Worm (Caenorhabditis elegans): ENCODE measurements around the gene rbm-42.

rbm-42 gene

ce11 chrIII:5120593-5120992 lies 32.4 kb downstream of the rbm-42 start:
- TF ChIP-seq med-1 (GFP tag; optimal IDR thresholded peaks at IDR 0.05; ENCODE audit: insufficient read depth) (no peak), ztf-23 (GFP tag; IDR thresholded peaks at IDR 0.05) (no peak), flt-1 (GFP tag; IDR thresholded peaks at IDR 0.05) (no peak)

DNA sequence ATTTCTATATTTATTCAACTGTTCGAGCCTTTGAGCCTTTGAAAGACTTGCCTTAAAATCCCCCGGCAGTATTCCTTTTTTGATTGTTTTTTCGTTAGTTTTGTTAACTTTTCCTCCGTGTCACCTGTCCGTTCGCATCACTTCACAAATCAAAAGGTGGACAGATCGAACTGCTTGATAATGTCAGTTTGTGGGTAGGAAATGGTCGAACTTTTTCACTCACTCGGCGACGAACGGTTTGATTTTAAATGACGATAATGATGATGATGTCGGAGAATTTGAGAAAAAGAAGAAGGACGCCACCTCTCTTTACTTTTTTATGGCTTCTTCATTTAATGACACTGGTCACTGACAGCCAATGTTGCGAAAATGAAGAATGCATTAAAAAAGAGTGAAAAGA lies 34.0 kb downstream of the rbm-42 start:
- no peak for TF ChIP-seq flt-1 (GFP tag; IDR thresholded peaks at IDR 0.05)
- no peak for TF ChIP-seq klf-2 (GFP tag; conservative IDR thresholded peaks at IDR 0.05)
- no peak for TF ChIP-seq ztf-23 (GFP tag; IDR thresholded peaks at IDR 0.05)

- TF ChIP-seq ztf-29 (GFP tag; IDR thresholded peaks at IDR 0.05) (no peak), ztf-23 (GFP tag; IDR thresholded peaks at IDR 0.05) (no peak), T22C8.4 (GFP tag; IDR thresholded peaks at IDR 0.05) (no peak), med-1 (GFP tag; optimal IDR thresholded peaks at IDR 0.05; ENCODE audit: insufficient read depth) (no peak), cog-1 (tag; optimal IDR thresholded peaks at IDR 0.05) (no peak), flt-1 (GFP tag; IDR thresholded peaks at IDR 0.05) (no peak), tab-1 (GFP tag; IDR thresholded peaks at IDR 0.05) (no peak), ref-1 (GFP tag; conservative IDR thresholded peaks at IDR 0.05) (no peak), klf-2 (GFP tag; conservative IDR thresholded peaks at IDR 0.05) (no peak)
These were observed 40.0 kb downstream of the rbm-42 start for ce11 chrIII:5112998-5113397.

- TF ChIP-seq tab-1 (GFP tag; IDR thresholded peaks at IDR 0.05) (no peak), cog-1 (tag; optimal IDR thresholded peaks at IDR 0.05) (no peak), ztf-29 (GFP tag; IDR thresholded peaks at IDR 0.05) (no peak), flt-1 (GFP tag; IDR thresholded peaks at IDR 0.05) (no peak), ref-1 (GFP tag; conservative IDR thresholded peaks at IDR 0.05) (no peak), ztf-23 (GFP tag; IDR thresholded peaks at IDR 0.05) (no peak), klf-2 (GFP tag; conservative IDR thresholded peaks at IDR 0.05) (no peak), T22C8.4 (GFP tag; IDR thresholded peaks at IDR 0.05) (no peak), med-1 (GFP tag; optimal IDR thresholded peaks at IDR 0.05; ENCODE audit: insufficient read depth) (no peak)
These were observed 40.6 kb downstream of the rbm-42 start for ce11 chrIII:5112399-5112798.

DNA sequence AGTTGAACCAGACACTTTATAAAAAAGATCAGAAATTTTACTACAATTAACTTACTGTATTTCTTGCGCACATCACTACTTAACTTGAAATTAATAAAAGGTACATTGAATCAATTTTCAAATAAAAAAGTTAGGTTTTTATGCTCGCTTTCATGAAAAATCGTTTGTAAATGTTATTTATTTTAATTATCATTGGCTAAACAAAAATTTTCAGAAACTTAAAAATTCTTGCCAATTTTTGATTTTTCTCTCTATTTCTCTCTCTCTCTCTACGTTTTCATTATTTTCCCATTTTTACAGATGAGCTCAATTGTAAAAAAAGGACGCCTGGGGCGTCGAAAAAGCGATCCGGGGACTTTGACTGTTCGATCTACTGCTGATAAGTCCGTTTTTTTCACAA lies 43.6 kb downstream of the rbm-42 start, which contains the start of gene sax-2:
Gene sax-2 (plus strand): TSS at position 301 of the 400 bp plus-strand sequence.
- TF ChIP-seq klf-2 (GFP tag; conservative IDR thresholded peaks at IDR 0.05) (no peak), T22C8.4 (GFP tag; IDR thresholded peaks at IDR 0.05) (no peak), ztf-23 (GFP tag; IDR thresholded peaks at IDR 0.05) (no peak), flt-1 (GFP tag; IDR thresholded peaks at IDR 0.05) (no peak), ztf-29 (GFP tag; IDR thresholded peaks at IDR 0.05) (no peak), cog-1 (tag; optimal IDR thresholded peaks at IDR 0.05) (no peak), tab-1 (GFP tag; IDR thresholded peaks at IDR 0.05) (no peak), ref-1 (GFP tag; conservative IDR thresholded peaks at IDR 0.05) (no peak), med-1 (GFP tag; optimal IDR thresholded peaks at IDR 0.05; ENCODE audit: insufficient read depth) (no peak)

DNA sequence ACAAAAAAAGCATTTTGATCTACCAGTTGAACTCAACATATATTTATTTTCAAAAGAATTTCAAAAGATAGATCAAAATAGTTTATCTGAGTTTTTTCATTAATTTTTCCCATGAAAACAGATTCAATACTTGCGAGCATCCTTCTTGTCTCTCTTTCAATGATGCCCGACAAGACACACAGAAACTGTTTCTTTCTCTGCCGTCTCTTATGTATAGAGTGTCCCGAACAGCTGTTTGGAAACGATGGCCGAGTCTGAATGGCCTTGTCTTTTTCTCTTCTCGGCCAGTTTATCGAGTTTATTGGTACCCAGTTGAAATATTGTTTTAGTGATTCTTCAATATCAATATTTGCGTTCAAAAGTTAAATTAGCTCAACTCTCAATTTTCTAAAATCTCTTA lies 44.3 kb downstream of the rbm-42 start:
- TF ChIP-seq ztf-23 (GFP tag; IDR thresholded peaks at IDR 0.05): peak; percentile 57; the same call in 1 of the 2 replicates
- TF ChIP-seq T22C8.4 (GFP tag; IDR thresholded peaks at IDR 0.05): no peak

- no peak for TF ChIP-seq med-1 (GFP tag; optimal IDR thresholded peaks at IDR 0.05; ENCODE audit: insufficient read depth)
- TF ChIP-seq klf-2 (GFP tag; conservative IDR thresholded peaks at IDR 0.05): 0 out of 2 replicates have a peak, but pooled peaks have one; percentile 14
- no peak for TF ChIP-seq ztf-29 (GFP tag; IDR thresholded peaks at IDR 0.05)
- no peak for TF ChIP-seq tab-1 (GFP tag; IDR thresholded peaks at IDR 0.05)
- no peak for TF ChIP-seq ztf-23 (GFP tag; IDR thresholded peaks at IDR 0.05)
- no peak for TF ChIP-seq T22C8.4 (GFP tag; IDR thresholded peaks at IDR 0.05)
- no peak for TF ChIP-seq cog-1 (tag; optimal IDR thresholded peaks at IDR 0.05)
These were observed 45.1 kb downstream of the rbm-42 start for ce11 chrIII:5107959-5108358.

- TF ChIP-seq T22C8.4 (GFP tag; IDR thresholded peaks at IDR 0.05) (no peak), klf-2 (GFP tag; conservative IDR thresholded peaks at IDR 0.05) (no peak), ztf-29 (GFP tag; IDR thresholded peaks at IDR 0.05) (no peak), med-1 (GFP tag; optimal IDR thresholded peaks at IDR 0.05; ENCODE audit: insufficient read depth) (no peak), tab-1 (GFP tag; IDR thresholded peaks at IDR 0.05) (no peak), ztf-23 (GFP tag; IDR thresholded peaks at IDR 0.05) (no peak), ref-1 (GFP tag; conservative IDR thresholded peaks at IDR 0.05) (no peak), cog-1 (tag; optimal IDR thresholded peaks at IDR 0.05) (no peak), flt-1 (GFP tag; IDR thresholded peaks at IDR 0.05) (no peak)
These were observed 46.0 kb downstream of the rbm-42 start, which contains the start of gene dpy-17 for ce11 chrIII:5106893-5107471. TSS of gene dpy-17 (plus strand) at chrIII:5107330.

DNA sequence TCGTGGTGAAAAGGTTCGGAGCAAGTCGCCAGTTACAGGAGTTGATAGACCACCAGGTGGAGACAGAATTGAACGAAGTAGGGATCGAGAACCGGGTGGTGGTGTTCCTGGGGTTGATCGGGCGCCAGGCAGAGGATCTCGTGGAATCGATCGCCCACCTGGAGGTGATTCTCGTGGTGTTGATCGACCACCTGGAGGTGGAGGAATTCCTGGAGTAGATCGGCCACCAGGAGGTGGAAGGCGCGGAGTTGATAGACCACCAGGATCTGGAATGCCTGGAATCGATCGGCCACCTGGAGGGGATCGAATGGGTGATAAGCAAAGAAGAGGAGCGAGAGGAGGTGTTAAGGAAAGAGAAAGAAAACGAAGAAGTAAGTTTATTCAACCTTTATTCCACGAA lies 47.5 kb downstream of the rbm-42 start:
- no peak for TF ChIP-seq med-1 (GFP tag; optimal IDR thresholded peaks at IDR 0.05; ENCODE audit: insufficient read depth)
- no peak for TF ChIP-seq ztf-23 (GFP tag; IDR thresholded peaks at IDR 0.05)
- TF ChIP-seq tab-1 (GFP tag; IDR thresholded peaks at IDR 0.05): no peak
- no peak for TF ChIP-seq klf-2 (GFP tag; conservative IDR thresholded peaks at IDR 0.05)
- TF ChIP-seq flt-1 (GFP tag; IDR thresholded peaks at IDR 0.05): no peak
- TF ChIP-seq ref-1 (GFP tag; conservative IDR thresholded peaks at IDR 0.05): no peak
- TF ChIP-seq ztf-29 (GFP tag; IDR thresholded peaks at IDR 0.05): no peak
- TF ChIP-seq cog-1 (tag; optimal IDR thresholded peaks at IDR 0.05): no peak
- no peak for TF ChIP-seq T22C8.4 (GFP tag; IDR thresholded peaks at IDR 0.05)

DNA sequence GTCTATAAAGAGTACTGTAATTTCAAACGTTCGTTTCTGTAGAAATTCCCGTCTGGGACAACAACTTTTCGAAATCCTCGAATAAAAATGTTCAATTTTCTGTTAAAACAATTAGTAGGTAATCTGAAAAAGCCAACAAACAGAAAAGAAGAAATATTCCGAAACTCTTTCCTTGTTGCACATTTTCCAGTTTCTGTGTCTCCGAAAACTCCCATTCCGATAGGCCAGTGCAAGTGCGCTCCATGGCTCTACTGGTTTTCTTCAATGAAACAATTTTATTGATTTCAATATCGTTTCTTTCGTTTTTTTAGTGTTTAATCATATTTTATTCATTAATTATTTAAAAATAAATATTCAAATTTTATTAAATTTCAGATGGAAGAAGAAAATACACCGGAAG lies 50.4 kb downstream of the rbm-42 start, which contains the start of gene F54D8.6:
Gene F54D8.6 (plus strand): TSS at position 370 of the 400 bp plus-strand sequence.
- TF ChIP-seq cog-1 (tag; optimal IDR thresholded peaks at IDR 0.05): no peak
- no peak for TF ChIP-seq ref-1 (GFP tag; conservative IDR thresholded peaks at IDR 0.05)
- TF ChIP-seq klf-2 (GFP tag; conservative IDR thresholded peaks at IDR 0.05): no peak
- no peak for TF ChIP-seq tab-1 (GFP tag; IDR thresholded peaks at IDR 0.05)
- TF ChIP-seq ztf-29 (GFP tag; IDR thresholded peaks at IDR 0.05): no peak
- no peak for TF ChIP-seq ztf-23 (GFP tag; IDR thresholded peaks at IDR 0.05)
- TF ChIP-seq med-1 (GFP tag; optimal IDR thresholded peaks at IDR 0.05; ENCODE audit: insufficient read depth): no peak
- no peak for TF ChIP-seq T22C8.4 (GFP tag; IDR thresholded peaks at IDR 0.05)
- no peak for TF ChIP-seq flt-1 (GFP tag; IDR thresholded peaks at IDR 0.05)
